Worm (Caenorhabditis elegans) whole organism, late embryonic: ENCODE data around the gene acdh-11.

ENCODE experiments used
- K02D7.2 ChIP-seq: sonication (generic microtip); optimal IDR thresholded peaks from 2 replicates; lab custom pipeline; 2017; ENCODE audit warnings: mild to moderate bottlenecking, missing genetic modification characterization, missing compliant biosample characterization
- ceh-22 ChIP-seq: sonication (generic microtip); optimal IDR thresholded peaks from 2 replicates; lab custom pipeline; 2017; ENCODE audit warnings: missing biosample characterization, missing genetic modification characterization
- ceh-30 ChIP-seq: fragments of 150-350 bp; optimal IDR thresholded peaks from 2 replicates; lab custom pipeline; 2014; ENCODE audit warnings: missing biosample characterization, missing genetic modification characterization
- ceh-34 ChIP-seq: sonication (generic microtip); optimal IDR thresholded peaks from 2 replicates; lab custom pipeline; 2016; ENCODE audit warnings: mild to moderate bottlenecking, missing genetic modification characterization, missing compliant biosample characterization
- ceh-9 ChIP-seq: sonication (generic microtip); optimal IDR thresholded peaks from 2 replicates; lab custom pipeline; 2016; ENCODE audit warnings: mild to moderate bottlenecking, missing genetic modification characterization, inconsistent platforms, missing compliant biosample characterization
- elt-4 ChIP-seq: sonication (generic microtip); optimal IDR thresholded peaks from 2 replicates; lab custom pipeline; 2016; ENCODE audit warnings: missing genetic modification characterization, missing compliant biosample characterization
- gmeb-2 ChIP-seq: sonication (generic microtip); optimal IDR thresholded peaks from 2 replicates; lab custom pipeline; 2016; ENCODE audit warnings: missing genetic modification characterization, inconsistent platforms, missing compliant biosample characterization
- hlh-6 ChIP-seq: sonication (generic microtip); optimal IDR thresholded peaks from 2 replicates; lab custom pipeline; 2016; ENCODE audit warnings: missing genotype, missing genetic modification characterization, missing compliant biosample characterization
- nfya-1 ChIP-seq: sonication (generic microtip); optimal IDR thresholded peaks from 2 replicates; lab custom pipeline; 2017; ENCODE audit warnings: missing genetic modification characterization, mild to moderate bottlenecking, missing compliant biosample characterization, antibody characterized with exemption, moderate library complexity
- nhr-11 ChIP-seq: fragments of 150-350 bp; optimal IDR thresholded peaks from 2 replicates; lab custom pipeline; 2014; ENCODE audit warnings: missing biosample characterization, missing genetic modification characterization
- pha-4 ChIP-seq: fragments of 150-350 bp; optimal IDR thresholded peaks from 2 replicates; lab custom pipeline; 2018; ENCODE audit warnings: missing biosample characterization, missing genetic modification reagents, missing genetic modification characterization
- ref-2 ChIP-seq: sonication (generic microtip); optimal IDR thresholded peaks from 2 replicates; lab custom pipeline; 2016; ENCODE audit warnings: missing genetic modification characterization, missing compliant biosample characterization
- syd-9 ChIP-seq: sonication (generic microtip); optimal IDR thresholded peaks from 2 replicates; lab custom pipeline; 2016; ENCODE audit warnings: mild to moderate bottlenecking, missing genetic modification characterization, moderate library complexity, missing compliant biosample characterization
- unc-42 ChIP-seq: sonication (generic microtip); optimal IDR thresholded peaks from 2 replicates; lab custom pipeline; 2016; ENCODE audit warnings: missing genotype, missing genetic modification characterization, missing compliant biosample characterization
- ztf-16 ChIP-seq: sonication (generic microtip); optimal IDR thresholded peaks from 2 replicates; lab custom pipeline; 2017; ENCODE audit warnings: missing genetic modification characterization, missing compliant biosample characterization

acdh-11 gene

ce11 chrIII:10605049-10605448 is 39.0 kb downstream of the acdh-11 start, which contains the start of gene rabx-5:
TSS of gene rabx-5 (plus strand) at chrIII:10605349.
- TF ChIP-seq nhr-11 (no peak), hlh-6 (tag; lab: Kevin White, UChicago) (no peak)
- TF ChIP-seq, all 69 proteins: peak for 0

ce11 chrIII:10608161-10608560 is 42.1 kb downstream of the acdh-11 start:
- TF ChIP-seq ztf-16 (tag; lab: Kevin White, UChicago), result no peak
- no peak for TF ChIP-seq syd-9
- no peak for TF ChIP-seq K02D7.2 (tag; lab: Kevin White, UChicago)
- TF ChIP-seq ref-2 (tag; lab: Kevin White, UChicago), result no peak
- TF ChIP-seq ceh-30 (tag; lab: Kevin White, UChicago), result no peak
- TF ChIP-seq ceh-34 (tag; lab: Kevin White, UChicago), result no peak
- TF ChIP-seq pha-4 (tag; lab: Kevin White, UChicago), result no peak
- TF ChIP-seq ceh-22 (tag; lab: Kevin White, UChicago), result no peak
- TF ChIP-seq unc-42 (tag; lab: Kevin White, UChicago), result no peak
- TF ChIP-seq, all 69 proteins: peak for 0

- no peak for TF ChIP-seq nfya-1 (tag; lab: Kevin White, UChicago)
- no peak for TF ChIP-seq ceh-9 (tag; lab: Kevin White, UChicago)
- TF ChIP-seq, all 69 proteins: peak for 0
These were observed 46.3 kb downstream of the acdh-11 start, which contains the start of gene Y39A1A.24 for ce11 chrIII:10612333-10612732. TSS of gene Y39A1A.24 (plus strand) at chrIII:10612633.

- TF ChIP-seq gmeb-2 (tag; lab: Kevin White, UChicago) (no peak), elt-4 (tag; lab: Kevin White, UChicago) (no peak)
These were observed 49.1 kb downstream of the acdh-11 start, which contains the start of gene mrpl-22 for ce11 chrIII:10615166-10615565. TSS of gene mrpl-22 (plus strand) at chrIII:10615466.
